Worm (Caenorhabditis elegans) whole organism, L4 larva: Measurements from ENCODE around the gene snt-1.

Experiments
- D1046.2 ChIP-seq: fragments of 200-800 bp; sonication (Bioruptor generic); IDR thresholded peaks from 2 replicates; pipeline ENCODE4 v1.3.6; 2022; ENCODE audit warnings: missing genetic modification characterization, missing compliant biosample characterization
- fos-1 ChIP-seq: fragments of 150-350 bp; optimal IDR thresholded peaks from 2 replicates; lab custom pipeline; 2014; ENCODE audit warnings: missing biosample characterization, missing genetic modification characterization
- madf-9 ChIP-seq: fragments of 200-800 bp; sonication (Bioruptor generic); conservative IDR thresholded peaks from 2 replicates; pipeline ENCODE4 v1.3.6; 2022; ENCODE audit warnings: missing genetic modification reagents, missing genetic modification characterization, missing compliant biosample characterization
- nhr-11 ChIP-seq: fragments of 150-350 bp; optimal IDR thresholded peaks from 2 replicates; lab custom pipeline; 2014; ENCODE audit warnings: missing biosample characterization, missing genetic modification characterization
- rbr-2 ChIP-seq: sonication (generic microtip); optimal IDR thresholded peaks from 2 replicates; lab custom pipeline; 2016; ENCODE audit warnings: missing genotype, missing genetic modification characterization, missing compliant biosample characterization
- spr-3 ChIP-seq: fragments of 200-800 bp; sonication (Bioruptor generic); optimal IDR thresholded peaks from 2 replicates; lab custom pipeline; 2018; ENCODE audit warnings: mild to moderate bottlenecking, missing genetic modification characterization, missing compliant biosample characterization

- no peak for TF ChIP-seq nhr-11 (tag; lab: Kevin White, UChicago)
- TF ChIP-seq madf-9 (GFP tag; lab: Robert Waterston, UW) = no peak
- no peak for TF ChIP-seq fos-1
- no peak for TF ChIP-seq rbr-2
- no peak for TF ChIP-seq spr-3 (GFP tag; lab: Kevin White, UChicago)
- TF ChIP-seq D1046.2 (GFP tag; lab: Robert Waterston, UW) = no peak
Observed at ce11 chrII:6838270-6838878, 27.6 kb downstream of the snt-1 start.
